Fruit fly (Drosophila melanogaster) whole organism, embryonic: ENCODE results near the gene Ddc.

Experiments used
- Adf1 ChIP-seq: fragments of 200-800 bp; sonication (Bioruptor generic); IDR thresholded peaks from 2 replicates; pipeline ENCODE4 v1.3.6; 2022; ENCODE audit warnings: missing biosample characterization, missing genetic modification characterization
- Atf3 ChIP-seq: fragments of 200-800 bp; sonication (Bioruptor generic); optimal IDR thresholded peaks from 3 replicates; lab custom pipeline; 2016; ENCODE audit warnings: missing biosample characterization, missing genetic modification characterization
- Bteb2 ChIP-seq: fragments of 200-800 bp; sonication (Bioruptor generic); optimal IDR thresholded peaks from 2 replicates; lab custom pipeline; 2016; ENCODE audit warnings: missing biosample characterization, missing genetic modification characterization
- CG10321 ChIP-seq: fragments of 200-800 bp; sonication (Bioruptor generic); IDR thresholded peaks from 2 replicates; pipeline ENCODE4 v1.3.6; 2022; ENCODE audit warnings: missing biosample characterization, missing genetic modification characterization
- CG12659 ChIP-seq: fragments of 200-800 bp; sonication (Bioruptor generic); optimal IDR thresholded peaks from 3 replicates; lab custom pipeline; 2017; ENCODE audit warnings: mild to moderate bottlenecking, missing biosample characterization, missing genetic modification reagents, missing genetic modification characterization
- CG13296 ChIP-seq: fragments of 200-800 bp; sonication (Bioruptor generic); optimal IDR thresholded peaks from 3 replicates; lab custom pipeline; 2018; ENCODE audit warnings: missing biosample characterization, mild to moderate bottlenecking, missing genetic modification characterization
- CG13894 ChIP-seq: fragments of 200-800 bp; sonication (Bioruptor generic); optimal IDR thresholded peaks from 3 replicates; lab custom pipeline; 2018; ENCODE audit warnings: missing biosample characterization, mild to moderate bottlenecking, missing genetic modification characterization, moderate library complexity
- CG14667 ChIP-seq: fragments of 200-800 bp; sonication (Bioruptor generic); IDR thresholded peaks from 2 replicates; pipeline ENCODE4 v1.3.6; 2022; ENCODE audit warnings: missing biosample characterization, missing genetic modification characterization
- CG15696 ChIP-seq: fragments of 200-800 bp; sonication (Bioruptor generic); optimal IDR thresholded peaks from 2 replicates; lab custom pipeline; 2019; ENCODE audit warnings: missing biosample characterization, mild to moderate bottlenecking, missing genetic modification characterization, moderate library complexity
- CG2678 ChIP-seq: fragments of 200-800 bp; sonication (Bioruptor generic); optimal IDR thresholded peaks from 3 replicates; lab custom pipeline; 2019; ENCODE audit warnings: missing biosample characterization, mild to moderate bottlenecking, missing genetic modification characterization, moderate library complexity
- CG2712 ChIP-seq: fragments of 200-800 bp; optimal IDR thresholded peaks from 3 replicates; lab custom pipeline; 2019; ENCODE audit warnings: missing biosample characterization, mild to moderate bottlenecking, missing genetic modification characterization, moderate library complexity
- CG32532 ChIP-seq: fragments of 200-800 bp; sonication (Bioruptor generic); IDR thresholded peaks from 2 replicates; pipeline ENCODE4 v1.3.6; 2022; ENCODE audit warnings: missing biosample characterization, missing genetic modification characterization
- CG4424 ChIP-seq: fragments of 200-800 bp; sonication (Bioruptor generic); optimal IDR thresholded peaks from 3 replicates; lab custom pipeline; 2016; ENCODE audit warnings: missing biosample characterization, missing genetic modification characterization
- CG4707 ChIP-seq: fragments of 200-800 bp; sonication (Bioruptor generic); optimal IDR thresholded peaks from 2 replicates; lab custom pipeline; 2018; ENCODE audit warnings: missing biosample characterization, mild to moderate bottlenecking, missing genetic modification characterization, moderate library complexity
- CG7271 ChIP-seq: fragments of 200-800 bp; sonication (Bioruptor generic); optimal IDR thresholded peaks from 2 replicates; lab custom pipeline; 2018; ENCODE audit warnings: missing biosample characterization, mild to moderate bottlenecking, missing genetic modification characterization, moderate library complexity
- CG8089 ChIP-seq: fragments of 200-800 bp; sonication (Bioruptor generic); optimal IDR thresholded peaks from 3 replicates; lab custom pipeline; 2016; ENCODE audit warnings: missing biosample characterization, missing genetic modification characterization
- CG8290 ChIP-seq, 3 experiments: fragments of 200-800 bp; sonication (Bioruptor generic); optimal IDR thresholded peaks; 2 replicates each; lab custom pipeline; 2016 to 2019; ENCODE audit warnings: missing biosample characterization in 3 of 3, missing genetic modification characterization in 3 of 3, mild to moderate bottlenecking in 2 of 3, moderate library complexity in 1 of 3
- CG8924 ChIP-seq: fragments of 200-800 bp; optimal IDR thresholded peaks from 3 replicates; lab custom pipeline; 2019; ENCODE audit warnings: missing biosample characterization, mild to moderate bottlenecking, missing genetic modification characterization, moderate library complexity
- CG8944 ChIP-seq: fragments of 200-800 bp; sonication (Bioruptor generic); optimal IDR thresholded peaks from 3 replicates; lab custom pipeline; 2016; ENCODE audit warnings: missing biosample characterization, missing genetic modification characterization
- CG9215 ChIP-seq: fragments of 200-800 bp; sonication (Bioruptor generic); IDR thresholded peaks from 2 replicates; pipeline ENCODE4 v1.3.6; 2022; ENCODE audit warnings: missing biosample characterization, missing genetic modification characterization
- CG9817 ChIP-seq: fragments of 200-800 bp; sonication (Bioruptor generic); optimal IDR thresholded peaks from 2 replicates; lab custom pipeline; 2018; ENCODE audit warnings: missing biosample characterization, mild to moderate bottlenecking, missing genetic modification characterization, moderate library complexity
- CTCF ChIP-seq: fragments of 200-800 bp; sonication (Bioruptor generic); optimal IDR thresholded peaks from 2 replicates; lab custom pipeline; 2017; ENCODE audit warnings: missing biosample characterization, mild to moderate bottlenecking, missing genetic modification characterization, moderate library complexity
- D ChIP-seq, 2 experiments: fragments of 200-800 bp in 1 of 2; fragments of >200 bp in 1 of 2; sonication (Bioruptor generic) in 1 of 2; optimal IDR thresholded peaks; 2 replicates in 1 of 2; 3 replicates in 1 of 2; lab custom pipeline; 2017; ENCODE audit warnings: mild to moderate bottlenecking in 1 of 2, missing biosample characterization in 1 of 2, missing genetic modification characterization in 1 of 2, missing genetic modification reagents in 1 of 2
- Dbx ChIP-seq: fragments of 200-800 bp; sonication (Bioruptor generic); IDR thresholded peaks from 3 replicates; pipeline ENCODE4 v1.3.6; 2022; ENCODE audit warnings: missing biosample characterization, missing genetic modification characterization
- Dip2 ChIP-seq: fragments of 200-800 bp; sonication (Bioruptor generic); IDR thresholded peaks from 2 replicates; pipeline ENCODE4 v1.3.6; 2022; ENCODE audit warnings: missing biosample characterization, missing genetic modification characterization
- Dref ChIP-seq: fragments of 200-800 bp; sonication (Bioruptor generic); IDR thresholded peaks from 2 replicates; pipeline ENCODE4 v1.3.6; 2022; ENCODE audit warnings: missing biosample characterization, missing genetic modification characterization
- ERR ChIP-seq: fragments of 200-800 bp; sonication (Bioruptor generic); optimal IDR thresholded peaks from 2 replicates; lab custom pipeline; 2016; ENCODE audit warnings: missing biosample characterization, missing genetic modification characterization
- Ets65A ChIP-seq: fragments of 200-800 bp; sonication (Bioruptor generic); peaks from one replicate; lab custom pipeline; 2016; ENCODE audit warnings: missing biosample characterization, missing genetic modification characterization
- MESR4 ChIP-seq: fragments of 200-800 bp; sonication (Bioruptor generic); optimal IDR thresholded peaks from 2 replicates; lab custom pipeline; 2018; ENCODE audit warnings: missing biosample characterization, mild to moderate bottlenecking, missing genetic modification characterization, moderate library complexity
- Rx ChIP-seq: fragments of 200-800 bp; sonication (Bioruptor generic); IDR thresholded peaks from 2 replicates; pipeline ENCODE4 v1.3.6; 2022; ENCODE audit warnings: missing biosample characterization, missing genetic modification characterization
- Stat92E ChIP-seq, 3 experiments: fragments of >200 bp in 2 of 3; fragments of 200-800 bp in 1 of 3; sonication (Bioruptor generic) in 1 of 3; optimal IDR thresholded peaks; 2 replicates each; lab custom pipeline; 2017 to 2019; ENCODE audit warnings: missing biosample characterization in 3 of 3, missing genetic modification characterization in 3 of 3, mild to moderate bottlenecking in 1 of 3, moderate library complexity in 1 of 3
- Usf ChIP-seq: fragments of 200-800 bp; sonication (Bioruptor generic); optimal IDR thresholded peaks from 2 replicates; lab custom pipeline; 2017; ENCODE audit warnings: missing genotype, missing biosample characterization, missing genetic modification characterization
- chn ChIP-seq: fragments of 200-800 bp; sonication (Bioruptor generic); optimal IDR thresholded peaks from 2 replicates; lab custom pipeline; 2016; ENCODE audit warnings: missing biosample characterization, missing genetic modification characterization
- crp ChIP-seq, 2 experiments: fragments of 200-800 bp; sonication (Bioruptor generic); optimal IDR thresholded peaks; 2 replicates in 1 of 2; 3 replicates in 1 of 2; lab custom pipeline; 2017; ENCODE audit warnings: missing biosample characterization in 2 of 2, missing genetic modification characterization in 2 of 2, mild to moderate bottlenecking in 1 of 2, moderate library complexity in 1 of 2
- grau ChIP-seq: fragments of 200-800 bp; optimal IDR thresholded peaks from 3 replicates; lab custom pipeline; 2019; ENCODE audit warnings: missing biosample characterization, mild to moderate bottlenecking, missing genetic modification characterization, moderate library complexity
- jing ChIP-seq: fragments of 200-800 bp; sonication (Bioruptor generic); optimal IDR thresholded peaks from 2 replicates; lab custom pipeline; 2018; ENCODE audit warnings: missing biosample characterization, mild to moderate bottlenecking, missing genetic modification characterization
- lab ChIP-seq: fragments of 200-800 bp; sonication (Bioruptor generic); optimal IDR thresholded peaks from 3 replicates; lab custom pipeline; 2017; ENCODE audit warnings: missing biosample characterization, missing genetic modification characterization, mild to moderate bottlenecking, moderate library complexity, missing genetic modification reagents
- nau ChIP-seq: fragments of 200-800 bp; sonication (Bioruptor generic); optimal IDR thresholded peaks from 3 replicates; lab custom pipeline; 2017; ENCODE audit warnings: missing biosample characterization, mild to moderate bottlenecking, missing genetic modification characterization, missing genetic modification reagents
- oc ChIP-seq: fragments of 200-800 bp; sonication (Bioruptor generic); optimal IDR thresholded peaks from 2 replicates; lab custom pipeline; 2018; ENCODE audit warnings: missing biosample characterization, mild to moderate bottlenecking, missing genetic modification characterization, moderate library complexity
- onecut ChIP-seq: fragments of 200-800 bp; sonication (Bioruptor generic); IDR thresholded peaks from 2 replicates; pipeline ENCODE4 v1.3.6; 2022; ENCODE audit warnings: missing biosample characterization, missing genetic modification characterization
- phol ChIP-seq: fragments of 200-800 bp; sonication (Bioruptor generic); optimal IDR thresholded peaks from 3 replicates; lab custom pipeline; 2018; ENCODE audit warnings: missing biosample characterization, mild to moderate bottlenecking, missing genetic modification characterization, moderate library complexity
- row ChIP-seq: fragments of 200-800 bp; sonication (Bioruptor generic); IDR thresholded peaks from 3 replicates; pipeline ENCODE4 v1.3.6; 2022; ENCODE audit warnings: missing biosample characterization, missing genetic modification characterization
- tap ChIP-seq: fragments of 200-800 bp; optimal IDR thresholded peaks from 3 replicates; lab custom pipeline; 2019; ENCODE audit warnings: missing biosample characterization, mild to moderate bottlenecking, missing genetic modification characterization, moderate library complexity
- toy ChIP-seq: fragments of 200-800 bp; sonication (Bioruptor generic); IDR thresholded peaks from 2 replicates; pipeline ENCODE4 v1.3.6; 2022; ENCODE audit warnings: missing biosample characterization, missing genetic modification characterization
- unc-4 ChIP-seq: fragments of 200-800 bp; sonication (Bioruptor generic); IDR thresholded peaks from 2 replicates; pipeline ENCODE4 v1.3.6; 2022; ENCODE audit warnings: missing biosample characterization, missing genetic modification characterization; ENCODE audit not compliant: partially characterized antibody
- vfl ChIP-seq: fragments of 200-800 bp; sonication (Bioruptor generic); optimal IDR thresholded peaks from 2 replicates; lab custom pipeline; 2016; ENCODE audit warnings: missing biosample characterization, missing genetic modification characterization
- wor ChIP-seq: fragments of 200-800 bp; sonication (Bioruptor generic); IDR thresholded peaks from 2 replicates; pipeline ENCODE4 v1.3.6; 2022; ENCODE audit warnings: missing biosample characterization, missing genetic modification characterization

The Ddc gene

DNA sequence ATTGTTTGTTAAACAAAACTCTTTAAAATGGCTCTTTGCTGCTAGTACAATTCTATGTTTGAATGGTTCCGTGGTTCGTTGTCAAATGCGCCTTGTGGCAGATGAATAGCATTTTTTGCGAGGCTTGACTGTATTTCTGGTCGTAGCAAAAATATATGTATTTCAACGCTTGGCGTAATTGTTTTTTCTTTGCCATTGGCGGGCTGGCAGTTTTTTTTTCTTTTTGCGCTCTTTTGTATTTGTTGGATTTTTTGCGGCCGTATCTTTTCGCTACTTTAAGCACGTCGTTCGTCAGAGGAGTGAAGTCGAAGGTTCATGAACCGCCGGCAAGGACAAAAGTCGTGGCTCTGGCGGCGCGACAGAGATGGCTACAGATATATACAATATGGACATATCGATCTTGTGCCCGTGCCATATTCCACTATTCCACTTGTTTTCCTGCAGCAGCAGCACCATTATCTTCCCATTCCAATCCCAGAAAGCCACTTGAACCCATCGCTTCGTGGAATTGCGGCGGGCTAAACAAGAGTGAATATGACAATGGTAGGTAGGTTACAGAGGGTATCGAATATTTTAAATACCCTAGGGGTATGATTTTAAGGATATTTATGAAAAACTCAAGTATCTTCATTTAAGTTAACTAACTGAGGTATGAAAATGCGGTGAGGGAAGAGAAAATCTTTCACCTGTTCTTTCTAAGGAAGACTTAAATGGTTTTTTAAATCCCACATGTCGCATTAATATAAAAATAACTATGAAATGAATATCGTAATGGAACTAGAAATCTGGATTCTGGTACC is 36.0 kb upstream of the Ddc start (continued):
- TF ChIP-seq CG8089 (GFP tag; lab: Kevin White, UChicago) (no peak), onecut (GFP tag; lab: Robert Waterston, UW) (peak; percentile 49; the same call in 1 of the 2 replicates), CG13894 (tag; lab: Kevin White, UChicago) (no peak), D (optimal IDR thresholded peaks at IDR 0.05; lab: Kevin White, UChicago) (peak; percentile 16), D (GFP tag; optimal IDR thresholded peaks at IDR 0.05; lab: Kevin White, UChicago) (no peak), CG32532 (GFP tag; lab: Robert Waterston, UW) (no peak), CG10321 (GFP tag; lab: Robert Waterston, UW) (0 out of 2 replicates have a peak, but pooled peaks have one; percentile 15), Stat92E (GFP tag; optimal IDR thresholded peaks at IDR 0.05; lab: Kevin White, UChicago) (peak in 1 of 3 experiments; percentile 93), Ets65A (GFP tag; lab: Kevin White, UChicago) (peak; percentile 33), grau (tag; lab: Kevin White, UChicago) (peak; percentile 70), jing (GFP tag; lab: Kevin White, UChicago) (no peak), MESR4 (GFP tag; lab: Kevin White, UChicago) (no peak), unc-4 (GFP tag; lab: Robert Waterston, UW) (no peak)

DNA sequence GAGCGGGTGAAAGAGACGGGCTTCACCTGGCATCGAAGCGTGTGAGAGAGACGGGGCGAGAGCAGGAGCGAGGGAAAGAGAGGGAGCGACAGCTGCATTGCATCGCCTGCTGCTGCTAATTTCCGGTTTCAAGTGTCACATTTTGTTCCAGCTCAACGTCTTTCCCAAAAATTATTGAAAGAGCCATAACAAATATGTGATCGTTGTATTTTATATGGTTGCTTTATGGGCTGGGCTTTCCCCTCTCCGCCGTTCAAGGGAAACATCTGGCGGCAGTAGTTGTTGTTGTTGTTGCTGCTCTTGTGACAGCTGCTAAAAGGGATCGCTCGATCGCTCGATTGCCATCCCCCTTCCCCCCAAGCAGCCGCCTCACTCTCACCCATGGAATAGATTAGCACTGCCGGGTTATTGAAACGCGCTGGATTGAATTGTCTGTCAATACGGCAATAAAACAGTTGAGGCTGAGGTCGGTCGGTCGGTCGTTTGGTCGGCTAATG is 34.8 kb upstream of the Ddc start:
- no peak for TF ChIP-seq vfl (GFP tag; lab: Kevin White, UChicago)
- no peak for TF ChIP-seq CG9215
- TF ChIP-seq ERR (GFP tag; lab: Kevin White, UChicago) = no peak
- TF ChIP-seq toy (GFP tag; lab: Robert Waterston, UW) = no peak
- no peak for TF ChIP-seq nau (GFP tag; lab: Kevin White, UChicago)
- TF ChIP-seq oc (tag; lab: Kevin White, UChicago) = peak; percentile 54
- TF ChIP-seq CG9817 (tag; lab: Kevin White, UChicago) = no peak
- TF ChIP-seq lab (GFP tag; lab: Kevin White, UChicago) = peak; percentile 12
- TF ChIP-seq row = no peak
- no peak for TF ChIP-seq Dbx (GFP tag; lab: Robert Waterston, UW)
- TF ChIP-seq Atf3 = no peak
- no peak for TF ChIP-seq Dref (GFP tag; lab: Robert Waterston, UW)
- no peak for TF ChIP-seq wor (GFP tag; lab: Robert Waterston, UW)
- TF ChIP-seq CG4424 = no peak
- peak; percentile 19 for TF ChIP-seq CG2678
- TF ChIP-seq CG2712 (tag; lab: Kevin White, UChicago) = peak; percentile 7
- no peak for TF ChIP-seq Bteb2 (GFP tag; lab: Kevin White, UChicago)
- TF ChIP-seq CG12659 (GFP tag; lab: Kevin White, UChicago) = no peak
- no peak for TF ChIP-seq Dip2 (GFP tag; lab: Robert Waterston, UW)
- TF ChIP-seq CG13296 = no peak
- no peak for TF ChIP-seq CG8290 (GFP tag; optimal IDR thresholded peaks at IDR 0.05; lab: Kevin White, UChicago)
- peak in 1 of 2 experiments; percentile 31 for TF ChIP-seq CG8290 (tag; optimal IDR thresholded peaks at IDR 0.05; lab: Kevin White, UChicago)
- TF ChIP-seq CG7271 = peak; percentile 37
- no peak for TF ChIP-seq chn
- TF ChIP-seq Adf1 = peak; percentile 14; the same call in 1 of the 2 replicates
- TF ChIP-seq CG8924 = peak; percentile 24
- TF ChIP-seq Rx (GFP tag; lab: Robert Waterston, UW) = no peak
- TF ChIP-seq tap (tag; lab: Kevin White, UChicago) = no peak
- no peak for TF ChIP-seq CG4707 (GFP tag; lab: Kevin White, UChicago)
- peak in 1 of 2 experiments; percentile 29 for TF ChIP-seq crp (GFP tag; optimal IDR thresholded peaks at IDR 0.05; lab: Kevin White, UChicago)
- TF ChIP-seq CTCF (GFP tag; lab: Kevin White, UChicago) = no peak
- TF ChIP-seq CG15696 = peak; percentile 13
- no peak for TF ChIP-seq Usf
- TF ChIP-seq CG8944 (GFP tag; lab: Kevin White, UChicago) = no peak
- no peak for TF ChIP-seq phol (tag; lab: Kevin White, UChicago)
- TF ChIP-seq CG14667 (GFP tag; lab: Robert Waterston, UW) = no peak
